Fruit fly (Drosophila melanogaster) whole organism, embryonic: ENCODE data around the gene Dpm3.
A peak's percentile ranks its signal among the peaks of the same experiment; 100 is the strongest.

Experiments
- CG10209 ChIP-seq: fragments of 200-800 bp; sonication (Bioruptor generic); optimal IDR thresholded peaks from 3 replicates; lab custom pipeline; 2017; ENCODE audit warnings: missing biosample characterization, mild to moderate bottlenecking, missing genetic modification characterization, missing genetic modification reagents
- CG10321 ChIP-seq: fragments of 200-800 bp; sonication (Bioruptor generic); IDR thresholded peaks from 2 replicates; pipeline ENCODE4 v1.3.6; 2022; ENCODE audit warnings: missing biosample characterization, missing genetic modification characterization
- CG11456 ChIP-seq: fragments of 200-800 bp; sonication (Bioruptor generic); IDR thresholded peaks from 3 replicates; pipeline ENCODE4 v1.3.6; 2022; ENCODE audit warnings: missing biosample characterization, missing genetic modification characterization
- CG13287 ChIP-seq: fragments of 200-800 bp; sonication (Bioruptor generic); IDR thresholded peaks from 2 replicates; pipeline ENCODE4 v1.3.6; 2022; ENCODE audit warnings: missing biosample characterization, missing genetic modification characterization; ENCODE audit not compliant: partially characterized antibody
- CG14667 ChIP-seq: fragments of 200-800 bp; sonication (Bioruptor generic); IDR thresholded peaks from 2 replicates; pipeline ENCODE4 v1.3.6; 2022; ENCODE audit warnings: missing biosample characterization, missing genetic modification characterization
- CG15601 ChIP-seq: fragments of 200-800 bp; sonication (Bioruptor generic); optimal IDR thresholded peaks from 3 replicates; lab custom pipeline; 2019; ENCODE audit warnings: missing biosample characterization, mild to moderate bottlenecking, missing genetic modification characterization, moderate library complexity
- CG17385 ChIP-seq: fragments of 200-800 bp; sonication (Bioruptor generic); optimal IDR thresholded peaks from 3 replicates; lab custom pipeline; 2018; ENCODE audit warnings: missing biosample characterization, mild to moderate bottlenecking, missing genetic modification characterization
- CG17802 ChIP-seq: fragments of 200-800 bp; sonication (Bioruptor generic); optimal IDR thresholded peaks from 2 replicates; lab custom pipeline; 2018; ENCODE audit warnings: missing biosample characterization, mild to moderate bottlenecking, missing genetic modification characterization, moderate library complexity
- CG1832 ChIP-seq: fragments of 200-800 bp; sonication (Bioruptor generic); optimal IDR thresholded peaks from 2 replicates; lab custom pipeline; 2017; ENCODE audit warnings: missing biosample characterization, mild to moderate bottlenecking, missing genetic modification characterization, inconsistent platforms
- CG18619 ChIP-seq: fragments of 200-800 bp; sonication (Bioruptor generic); optimal IDR thresholded peaks from 3 replicates; lab custom pipeline; 2017; ENCODE audit warnings: missing biosample characterization, mild to moderate bottlenecking, missing genetic modification characterization
- CG31224 ChIP-seq: fragments of 200-800 bp; sonication (Bioruptor generic); IDR thresholded peaks from 2 replicates; pipeline ENCODE4 v1.3.6; 2022; ENCODE audit warnings: missing biosample characterization, missing genetic modification characterization
- CG32767 ChIP-seq: fragments of 200-800 bp; sonication (Bioruptor generic); IDR thresholded peaks from 2 replicates; pipeline ENCODE4 v1.3.6; 2022; ENCODE audit warnings: missing biosample characterization, missing genetic modification characterization
- CG3838 ChIP-seq: fragments of 200-800 bp; sonication (Bioruptor generic); optimal IDR thresholded peaks from 3 replicates; lab custom pipeline; 2016; ENCODE audit warnings: missing biosample characterization, missing genetic modification characterization
- CG42726 ChIP-seq: fragments of 200-800 bp; sonication (Bioruptor generic); IDR thresholded peaks from 2 replicates; pipeline ENCODE4 v1.3.6; 2022; ENCODE audit warnings: missing biosample characterization, missing genetic modification characterization; ENCODE audit not compliant: partially characterized antibody
- CG4360 ChIP-seq: fragments of 200-800 bp; sonication (Bioruptor generic); IDR thresholded peaks from 2 replicates; pipeline ENCODE4 v1.3.6; 2022; ENCODE audit warnings: missing biosample characterization, missing genetic modification characterization
- CG5180 ChIP-seq: fragments of 200-800 bp; sonication (Bioruptor generic); optimal IDR thresholded peaks from 3 replicates; lab custom pipeline; 2017; ENCODE audit warnings: missing biosample characterization, missing genetic modification characterization, mild to moderate bottlenecking, moderate library complexity, missing genetic modification reagents
- CG6254 ChIP-seq: fragments of 200-800 bp; sonication (Bioruptor generic); optimal IDR thresholded peaks from 3 replicates; lab custom pipeline; 2017; ENCODE audit warnings: mild to moderate bottlenecking, missing biosample characterization, missing genetic modification reagents, missing genetic modification characterization
- CG7271 ChIP-seq: fragments of 200-800 bp; sonication (Bioruptor generic); optimal IDR thresholded peaks from 2 replicates; lab custom pipeline; 2018; ENCODE audit warnings: missing biosample characterization, mild to moderate bottlenecking, missing genetic modification characterization, moderate library complexity
- CG8359 ChIP-seq: fragments of 200-800 bp; sonication (Bioruptor generic); optimal IDR thresholded peaks from 2 replicates; lab custom pipeline; 2017; ENCODE audit warnings: missing biosample characterization, mild to moderate bottlenecking, missing genetic modification characterization, borderline replicate concordance
- CHES-1-like ChIP-seq: fragments of 200-800 bp; sonication (Bioruptor generic); optimal IDR thresholded peaks from 2 replicates; lab custom pipeline; 2016; ENCODE audit warnings: missing biosample characterization, missing genetic modification characterization
- Chrac-16 ChIP-seq: fragments of 200-800 bp; sonication (Bioruptor generic); optimal IDR thresholded peaks from 3 replicates; lab custom pipeline; 2016; ENCODE audit warnings: missing biosample characterization, missing genetic modification characterization
- CrebB ChIP-seq: fragments of 200-800 bp; sonication (Bioruptor generic); optimal IDR thresholded peaks from 3 replicates; lab custom pipeline; 2018; ENCODE audit warnings: missing biosample characterization, mild to moderate bottlenecking, missing genetic modification characterization
- Fer2 ChIP-seq: fragments of 200-800 bp; sonication (Bioruptor generic); optimal IDR thresholded peaks from 2 replicates; lab custom pipeline; 2018; ENCODE audit warnings: missing biosample characterization, mild to moderate bottlenecking, missing genetic modification characterization, moderate library complexity
- HmgD ChIP-seq: fragments of 200-800 bp; sonication (Bioruptor generic); optimal IDR thresholded peaks from 3 replicates; lab custom pipeline; 2016; ENCODE audit warnings: missing biosample characterization, missing genetic modification characterization
- Hsf ChIP-seq: fragments of 200-800 bp; sonication (Bioruptor generic); optimal IDR thresholded peaks from 3 replicates; lab custom pipeline; 2016; ENCODE audit warnings: missing biosample characterization, missing genetic modification characterization
- Kr ChIP-seq: fragments of 200-800 bp; sonication (Bioruptor generic); optimal IDR thresholded peaks from 2 replicates; lab custom pipeline; 2017; ENCODE audit warnings: missing biosample characterization, mild to moderate bottlenecking, missing genetic modification characterization
- Lim3 ChIP-seq: fragments of 200-800 bp; sonication (Bioruptor generic); IDR thresholded peaks from 2 replicates; pipeline ENCODE4 v1.3.6; 2022; ENCODE audit warnings: missing biosample characterization, missing genetic modification characterization
- MBD-R2 ChIP-seq: fragments of 200-800 bp; sonication (Bioruptor generic); IDR thresholded peaks from 2 replicates; pipeline ENCODE4 v1.3.6; 2022; ENCODE audit warnings: missing biosample characterization, missing genetic modification characterization
- MTF-1 ChIP-seq: fragments of 200-800 bp; sonication (Bioruptor generic); optimal IDR thresholded peaks from 2 replicates; lab custom pipeline; 2018; ENCODE audit warnings: missing biosample characterization, mild to moderate bottlenecking, missing genetic modification characterization, borderline replicate concordance
- Meics ChIP-seq: fragments of 200-800 bp; sonication (Bioruptor generic); optimal IDR thresholded peaks from 2 replicates; lab custom pipeline; 2017; ENCODE audit warnings: missing biosample characterization, mild to moderate bottlenecking, missing genetic modification characterization
- PHDP ChIP-seq: fragments of 200-800 bp; sonication (Bioruptor generic); optimal IDR thresholded peaks from 3 replicates; lab custom pipeline; 2018; ENCODE audit warnings: missing biosample characterization, mild to moderate bottlenecking, missing genetic modification characterization, moderate library complexity
- Sry-β ChIP-seq: fragments of 200-800 bp; sonication (Bioruptor generic); optimal IDR thresholded peaks from 2 replicates; lab custom pipeline; 2018; ENCODE audit warnings: missing biosample characterization, mild to moderate bottlenecking, missing genetic modification characterization, moderate library complexity
- Trl ChIP-seq, 3 experiments: fragments of >200 bp in 2 of 3; fragments of 200-800 bp in 1 of 3; sonication (Bioruptor generic) in 1 of 3; optimal IDR thresholded peaks; 2 replicates in 1 of 3; 3 replicates in 2 of 3; lab custom pipeline; 2016 to 2017; ENCODE audit warnings: missing biosample characterization in 1 of 3, missing genetic modification characterization in 1 of 3
- Xbp1 ChIP-seq: fragments of 200-800 bp; sonication (Bioruptor generic); optimal IDR thresholded peaks from 3 replicates; lab custom pipeline; 2016; ENCODE audit warnings: missing biosample characterization, mild to moderate bottlenecking, missing genetic modification characterization
- ato ChIP-seq: fragments of 200-800 bp; sonication (Bioruptor generic); IDR thresholded peaks from 2 replicates; pipeline ENCODE4 v1.3.6; 2022; ENCODE audit warnings: missing biosample characterization, missing genetic modification characterization; ENCODE audit not compliant: partially characterized antibody
- bbx ChIP-seq: fragments of 200-800 bp; sonication (Bioruptor generic); IDR thresholded peaks from 2 replicates; pipeline ENCODE4 v1.3.6; 2022; ENCODE audit warnings: missing biosample characterization, missing genetic modification characterization; ENCODE audit not compliant: partially characterized antibody
- chm ChIP-seq: fragments of 200-800 bp; sonication (Bioruptor generic); IDR thresholded peaks from 2 replicates; pipeline ENCODE4 v1.3.6; 2022; ENCODE audit warnings: missing biosample characterization, missing genetic modification characterization
- dm ChIP-seq: fragments of 200-800 bp; sonication (Bioruptor generic); optimal IDR thresholded peaks from 3 replicates; lab custom pipeline; 2016; ENCODE audit warnings: missing biosample characterization, missing genetic modification characterization
- lola ChIP-seq, 3 experiments: fragments of >200 bp in 2 of 3; fragments of 200-800 bp in 1 of 3; sonication (Bioruptor generic) in 1 of 3; optimal IDR thresholded peaks; 2 replicates each; lab custom pipeline; 2017 to 2019; ENCODE audit warnings: missing biosample characterization in 3 of 3, missing genetic modification characterization in 3 of 3, mild to moderate bottlenecking in 1 of 3, moderate library complexity in 1 of 3
- pfk ChIP-seq: fragments of 200-800 bp; sonication (Bioruptor generic); optimal IDR thresholded peaks from 2 replicates; lab custom pipeline; 2018; ENCODE audit warnings: missing biosample characterization, mild to moderate bottlenecking, missing genetic modification characterization, moderate library complexity
- pnt ChIP-seq: fragments of 200-800 bp; sonication (Bioruptor generic); optimal IDR thresholded peaks from 3 replicates; lab custom pipeline; 2016; ENCODE audit warnings: missing biosample characterization, missing genetic modification characterization
- pzg ChIP-seq: fragments of 200-800 bp; sonication (Bioruptor generic); optimal IDR thresholded peaks from 3 replicates; lab custom pipeline; 2018; ENCODE audit warnings: missing biosample characterization, mild to moderate bottlenecking, missing genetic modification characterization, moderate library complexity
- ranshi ChIP-seq: fragments of 200-800 bp; sonication (Bioruptor generic); IDR thresholded peaks from 2 replicates; pipeline ENCODE4 v1.3.6; 2022; ENCODE audit warnings: missing biosample characterization, missing genetic modification characterization
- salm ChIP-seq: fragments of 200-800 bp; sonication (Bioruptor generic); optimal IDR thresholded peaks from 2 replicates; lab custom pipeline; 2018; ENCODE audit warnings: missing biosample characterization, mild to moderate bottlenecking, missing genetic modification characterization
- ttk ChIP-seq: fragments of 200-800 bp; sonication (Bioruptor generic); IDR thresholded peaks from 2 replicates; pipeline ENCODE4 v2.1.2; 2022; ENCODE audit warnings: missing biosample characterization, missing genetic modification characterization
- tx ChIP-seq: fragments of 200-800 bp; sonication (Bioruptor generic); optimal IDR thresholded peaks from 2 replicates; lab custom pipeline; 2016; ENCODE audit warnings: missing biosample characterization, missing genetic modification characterization
- unpg ChIP-seq: fragments of 200-800 bp; sonication (Bioruptor generic); optimal IDR thresholded peaks from 3 replicates; lab custom pipeline; 2018; ENCODE audit warnings: missing biosample characterization, mild to moderate bottlenecking, missing genetic modification characterization, moderate library complexity
- zen ChIP-seq: fragments of 200-800 bp; sonication (Bioruptor generic); optimal IDR thresholded peaks from 3 replicates; lab custom pipeline; 2018; ENCODE audit warnings: missing biosample characterization, mild to moderate bottlenecking, missing genetic modification characterization, moderate library complexity

The Dpm3 gene

dm6 chr3R:13428341-13429040 lies 25.6 kb upstream of the Dpm3 start (continued):
- TF ChIP-seq CG10321 (GFP tag; lab: Robert Waterston, UW) (no peak), PHDP (tag; lab: Kevin White, UChicago) (peak; percentile 69), CG8359 (peak; percentile 62), CG31224 (GFP tag; lab: Robert Waterston, UW) (no peak), CG15601 (tag; lab: Kevin White, UChicago) (peak; percentile 57), CG7271 (tag; lab: Kevin White, UChicago) (no peak), pnt (GFP tag; lab: Kevin White, UChicago) (peak; percentile 42), MBD-R2 (peak; percentile 26; the same call in 1 of the 2 replicates), Sry-β (no peak), CG11456 (peak; percentile 65; the same call in 1 of the 3 replicates), bbx (GFP tag; lab: Robert Waterston, UW) (no peak), CG6254 (GFP tag; lab: Kevin White, UChicago) (peak; percentile 72), ttk (GFP tag; lab: Robert Waterston, UW) (peak; percentile 69), CG18619 (GFP tag; lab: Kevin White, UChicago) (peak; percentile 26), Kr (no peak), Meics (GFP tag; lab: Kevin White, UChicago) (peak; percentile 56), CG13287 (GFP tag; lab: Robert Waterston, UW) (no peak), HmgD (no peak), ato (GFP tag; lab: Robert Waterston, UW) (no peak), Chrac-16 (GFP tag; lab: Kevin White, UChicago) (peak; percentile 65), pfk (GFP tag; lab: Kevin White, UChicago) (no peak), CG4360 (GFP tag; lab: Robert Waterston, UW) (peak; percentile 52), Fer2 (tag; lab: Kevin White, UChicago) (no peak), Hsf (GFP tag; lab: Kevin White, UChicago) (peak; percentile 65), CG17385 (GFP tag; lab: Kevin White, UChicago) (peak; percentile 58), chm (GFP tag; lab: Robert Waterston, UW) (no peak), CG14667 (no peak; the same call in 1 of the 2 replicates), Lim3 (GFP tag; lab: Robert Waterston, UW) (no peak), CG42726 (no peak), unpg (GFP tag; lab: Kevin White, UChicago) (peak; percentile 83), Xbp1 (peak; percentile 73), pzg (GFP tag; lab: Kevin White, UChicago) (no peak), CG10209 (GFP tag; lab: Kevin White, UChicago) (peak; percentile 51), dm (no peak), zen (peak; percentile 65), CG5180 (GFP tag; lab: Kevin White, UChicago) (no peak), tx (peak; percentile 46), MTF-1 (GFP tag; lab: Kevin White, UChicago) (peak; percentile 57), ranshi (GFP tag; lab: Robert Waterston, UW) (peak; percentile 64; the same call in 1 of the 2 replicates), CG3838 (no peak), lola (GFP tag; optimal IDR thresholded peaks at IDR 0.05; lab: Kevin White, UChicago) (peak in 1 of 3 experiments; percentile 61), CG17802 (peak; percentile 18), salm (tag; lab: Kevin White, UChicago) (peak; percentile 55), Trl (optimal IDR thresholded peaks at IDR 0.05; lab: Kevin White, UChicago) (no peak), Trl (GFP tag; optimal IDR thresholded peaks at IDR 0.05; lab: Kevin White, UChicago) (peak; percentile 19), CG32767 (GFP tag; lab: Robert Waterston, UW) (no peak), CrebB (tag; lab: Kevin White, UChicago) (no peak), CG1832 (GFP tag; lab: Kevin White, UChicago) (no peak), CHES-1-like (GFP tag; lab: Kevin White, UChicago) (no peak)
